Fruit fly (Drosophila melanogaster): ENCODE data around the gene IntS11.

The IntS11 gene

dm6 chr3R:29767236-29767635 is 22.1 kb downstream of the IntS11 start:
- TF ChIP-seq rn (GFP tag; IDR thresholded peaks at IDR 0.05) (no peak), fd96Ca (GFP tag; IDR thresholded peaks at IDR 0.05) (no peak), CG8159 (tag; optimal IDR thresholded peaks at IDR 0.05) (no peak)

- TF ChIP-seq CG14655 (GFP tag; optimal IDR thresholded peaks at IDR 0.05) (no peak), Pif1A (GFP tag; optimal IDR thresholded peaks at IDR 0.05) (no peak), gl (tag; optimal IDR thresholded peaks at IDR 0.05) (no peak), CG34367 (tag; optimal IDR thresholded peaks at IDR 0.05) (no peak), CG32121 (GFP tag; IDR thresholded peaks at IDR 0.05) (no peak), CG8301 (tag; optimal IDR thresholded peaks at IDR 0.05) (no peak), CG4496 (GFP tag; IDR thresholded peaks at IDR 0.05) (no peak), CG13204 (GFP tag; optimal IDR thresholded peaks at IDR 0.05) (no peak), Ets98B (GFP tag; IDR thresholded peaks at IDR 0.05) (no peak), Snoo (tag; optimal IDR thresholded peaks at IDR 0.05) (no peak), D1 (tag; optimal IDR thresholded peaks at IDR 0.05) (no peak), Pif1B (GFP tag; optimal IDR thresholded peaks at IDR 0.05) (no peak), CG15710 (tag; optimal IDR thresholded peaks at IDR 0.05) (no peak), CG10348 (GFP tag; IDR thresholded peaks at IDR 0.05) (no peak), CG8159 (tag; optimal IDR thresholded peaks at IDR 0.05) (no peak)
Measured at dm6 chr3R:29770930-29771329, 25.8 kb downstream of the IntS11 start.

dm6 chr3R:29771645-29772089 is 26.5 kb downstream of the IntS11 start:
- no peak for TF ChIP-seq Pif1B (GFP tag; optimal IDR thresholded peaks at IDR 0.05)
- TF ChIP-seq fd96Ca (GFP tag; IDR thresholded peaks at IDR 0.05), result 0 out of 3 replicates have a peak, but pooled peaks have one; percentile 37
- peak; percentile 49 for TF ChIP-seq CG12605 (GFP tag; IDR thresholded peaks at IDR 0.05)
- no peak for TF ChIP-seq CG9948 (tag; optimal IDR thresholded peaks at IDR 0.05)
- TF ChIP-seq EcR (GFP tag; optimal IDR thresholded peaks at IDR 0.05), result peak; percentile 83

DNA sequence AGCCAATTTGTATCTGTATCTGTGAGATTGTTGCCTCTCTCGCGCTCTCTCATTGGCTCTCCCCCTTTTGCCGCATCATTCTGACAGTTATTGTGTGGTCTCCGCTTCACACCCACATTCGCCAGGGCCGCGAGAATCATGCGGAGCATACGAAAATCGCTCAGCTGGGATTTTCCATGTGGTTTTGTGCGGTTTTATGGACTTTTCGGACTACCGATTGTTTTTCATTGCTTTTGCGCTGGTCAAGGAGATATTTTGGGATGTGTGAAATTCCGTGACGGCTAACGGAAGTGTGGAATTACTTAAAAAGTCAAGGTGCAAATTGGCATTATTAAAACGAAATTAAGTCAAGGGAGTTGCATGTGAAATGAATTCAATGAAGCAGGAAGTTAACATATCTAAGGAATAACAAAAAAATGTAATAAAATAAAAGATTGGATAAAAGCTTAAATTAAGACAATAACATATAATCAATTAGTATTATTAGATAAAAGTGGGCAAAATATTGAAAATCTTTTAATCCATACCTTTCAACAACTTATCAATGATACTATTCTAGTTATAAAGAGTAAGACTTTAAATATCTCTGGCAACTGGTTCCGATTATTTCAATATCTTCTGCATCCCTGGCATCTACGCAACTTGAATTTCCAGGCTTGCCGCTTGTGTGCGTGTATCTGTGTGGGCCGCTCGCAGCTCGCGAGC is 27.1 kb downstream of the IntS11 start:
- TF ChIP-seq fd96Ca (GFP tag; IDR thresholded peaks at IDR 0.05) (no peak), CG4496 (GFP tag; IDR thresholded peaks at IDR 0.05) (peak; percentile 35; the same call in 1 of the 3 replicates), CG9948 (tag; optimal IDR thresholded peaks at IDR 0.05) (peak; percentile 32), CG8159 (tag; optimal IDR thresholded peaks at IDR 0.05) (peak; percentile 67), Ets98B (GFP tag; IDR thresholded peaks at IDR 0.05) (0 out of 2 replicates have a peak, but pooled peaks have one; percentile 37), Pif1B (GFP tag; optimal IDR thresholded peaks at IDR 0.05) (no peak), Snoo (tag; optimal IDR thresholded peaks at IDR 0.05) (peak; percentile 23), CG14655 (GFP tag; optimal IDR thresholded peaks at IDR 0.05) (peak; percentile 73), CG15710 (tag; optimal IDR thresholded peaks at IDR 0.05) (peak; percentile 13), CG8301 (tag; optimal IDR thresholded peaks at IDR 0.05) (peak; percentile 32)

dm6 chr3R:29772795-29773331 is 27.7 kb downstream of the IntS11 start:
- no peak for TF ChIP-seq CG17806 (tag; optimal IDR thresholded peaks at IDR 0.05)
- peak; percentile 84 for TF ChIP-seq EcR (GFP tag; optimal IDR thresholded peaks at IDR 0.05)
- no peak for TF ChIP-seq CG8301 (tag; optimal IDR thresholded peaks at IDR 0.05)
- no peak for TF ChIP-seq D1 (tag; optimal IDR thresholded peaks at IDR 0.05)
- TF ChIP-seq CG32121 (GFP tag; IDR thresholded peaks at IDR 0.05), result peak; percentile 78
- TF ChIP-seq CG9948 (tag; optimal IDR thresholded peaks at IDR 0.05), result no peak
- TF ChIP-seq CG12605 (GFP tag; IDR thresholded peaks at IDR 0.05), result peak; percentile 68
- TF ChIP-seq CG4496 (GFP tag; IDR thresholded peaks at IDR 0.05), result no peak; the same call in 2 of the 3 replicates
- TF ChIP-seq Pif1B (GFP tag; optimal IDR thresholded peaks at IDR 0.05), result no peak
- no peak for TF ChIP-seq Pif1A (GFP tag; optimal IDR thresholded peaks at IDR 0.05)
- TF ChIP-seq gl (tag; optimal IDR thresholded peaks at IDR 0.05), result peak; percentile 41
- TF ChIP-seq CG14655 (GFP tag; optimal IDR thresholded peaks at IDR 0.05), result no peak
- TF ChIP-seq Snoo (tag; optimal IDR thresholded peaks at IDR 0.05), result no peak
- TF ChIP-seq CG15710 (tag; optimal IDR thresholded peaks at IDR 0.05), result peak; percentile 19
- TF ChIP-seq CG13204 (GFP tag; optimal IDR thresholded peaks at IDR 0.05), result peak; percentile 99
- TF ChIP-seq rn (GFP tag; IDR thresholded peaks at IDR 0.05), result peak; percentile 33; the same call in 1 of the 2 replicates
- TF ChIP-seq CG10348 (GFP tag; IDR thresholded peaks at IDR 0.05), result peak; percentile 54
- peak; percentile 70 for TF ChIP-seq Ets98B (GFP tag; IDR thresholded peaks at IDR 0.05)
- TF ChIP-seq fd96Ca (GFP tag; IDR thresholded peaks at IDR 0.05), result peak; percentile 51; the same call in 2 of the 3 replicates
- TF ChIP-seq CG34367 (tag; optimal IDR thresholded peaks at IDR 0.05), result no peak
- TF ChIP-seq CG8159 (tag; optimal IDR thresholded peaks at IDR 0.05), result no peak

DNA sequence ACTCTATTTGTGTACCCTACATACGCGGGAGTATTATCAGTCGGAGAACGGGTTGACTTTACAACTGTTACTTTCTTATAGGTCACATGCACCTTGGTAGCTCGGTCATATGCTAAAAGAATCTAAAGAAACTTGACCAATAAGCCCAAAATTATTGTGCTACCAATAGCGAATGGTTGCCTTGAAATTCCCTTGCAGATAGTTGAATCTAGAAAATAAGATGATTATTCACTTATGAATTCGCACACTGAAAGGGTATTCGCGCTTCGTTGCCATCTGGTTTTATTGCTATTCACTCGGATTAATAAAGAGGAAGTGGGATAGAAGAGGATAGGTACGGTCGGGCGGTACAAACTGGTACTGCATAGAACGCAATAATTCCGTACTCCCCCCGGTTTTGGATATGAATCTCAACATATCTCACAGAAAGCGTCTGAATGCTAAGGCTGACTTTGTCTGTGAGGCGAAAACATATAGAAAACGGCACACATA is 28.7 kb downstream of the IntS11 start:
- TF ChIP-seq CG8301 (tag; optimal IDR thresholded peaks at IDR 0.05), result peak; percentile 80
- peak; percentile 78 for TF ChIP-seq CG32121 (GFP tag; IDR thresholded peaks at IDR 0.05)
- peak; percentile 86 for TF ChIP-seq CG15710 (tag; optimal IDR thresholded peaks at IDR 0.05)
- TF ChIP-seq CG13204 (GFP tag; optimal IDR thresholded peaks at IDR 0.05), result peak; percentile 53
- TF ChIP-seq rn (GFP tag; IDR thresholded peaks at IDR 0.05), result peak; percentile 67; the same call in 1 of the 2 replicates
- no peak for TF ChIP-seq EcR (GFP tag; optimal IDR thresholded peaks at IDR 0.05)
- peak; percentile 4 for TF ChIP-seq Snoo (tag; optimal IDR thresholded peaks at IDR 0.05)
- TF ChIP-seq gl (tag; optimal IDR thresholded peaks at IDR 0.05), result peak; percentile 50
- TF ChIP-seq CG8159 (tag; optimal IDR thresholded peaks at IDR 0.05), result peak; percentile 83
- TF ChIP-seq Ets98B (GFP tag; IDR thresholded peaks at IDR 0.05), result peak; percentile 43; the same call in 1 of the 2 replicates
- TF ChIP-seq CG34367 (tag; optimal IDR thresholded peaks at IDR 0.05), result peak; percentile 78
- TF ChIP-seq Pif1B (GFP tag; optimal IDR thresholded peaks at IDR 0.05), result peak; percentile 70
- TF ChIP-seq CG10348 (GFP tag; IDR thresholded peaks at IDR 0.05), result peak; percentile 42
- no peak for TF ChIP-seq D1 (tag; optimal IDR thresholded peaks at IDR 0.05)
- peak; percentile 84 for TF ChIP-seq CG14655 (GFP tag; optimal IDR thresholded peaks at IDR 0.05)
- TF ChIP-seq Pif1A (GFP tag; optimal IDR thresholded peaks at IDR 0.05), result peak; percentile 82
- peak; percentile 78; the same call in 2 of the 3 replicates for TF ChIP-seq CG4496 (GFP tag; IDR thresholded peaks at IDR 0.05)
- peak; percentile 86 for TF ChIP-seq fd96Ca (GFP tag; IDR thresholded peaks at IDR 0.05)
- TF ChIP-seq CG9948 (tag; optimal IDR thresholded peaks at IDR 0.05), result peak; percentile 74
- TF ChIP-seq CG12605 (GFP tag; IDR thresholded peaks at IDR 0.05), result no peak
- peak; percentile 68 for TF ChIP-seq CG17806 (tag; optimal IDR thresholded peaks at IDR 0.05)
